Worm (Caenorhabditis elegans): ENCODE results near the gene hic-1.

DNA sequence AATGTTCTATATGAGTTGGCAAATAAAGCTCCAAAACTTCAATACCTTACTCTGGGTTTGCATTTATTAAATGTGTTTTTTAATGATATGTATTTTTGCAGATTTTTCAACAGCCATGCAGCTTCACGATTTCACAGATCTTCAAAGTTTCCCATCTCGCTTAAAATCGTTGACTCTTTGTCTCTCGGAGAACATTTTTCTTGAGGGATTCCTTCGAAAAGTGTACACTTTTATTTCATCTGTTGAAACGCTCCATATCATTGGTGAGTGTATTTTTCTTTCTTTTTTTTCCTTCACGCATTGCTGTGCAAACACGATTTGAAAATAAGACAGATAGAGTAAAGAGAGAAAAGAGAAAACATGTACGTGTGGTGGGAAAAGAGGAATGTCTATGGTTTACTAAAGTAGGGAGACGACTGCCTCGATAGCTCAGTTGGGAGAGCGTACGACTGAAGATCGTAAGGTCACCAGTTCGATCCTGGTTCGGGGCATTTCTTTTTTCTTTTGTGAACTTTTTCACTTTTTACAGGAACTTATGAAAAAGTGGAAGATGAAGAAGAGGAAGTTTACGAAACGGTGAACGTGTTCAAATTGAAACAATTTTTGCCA lies 5.3 kb downstream of the hic-1 start:
- TF ChIP-seq pha-4 (tag; optimal IDR thresholded peaks at IDR 0.05) (peak; percentile 12), ceh-39 (tag; optimal IDR thresholded peaks at IDR 0.05) (peak; percentile 13)
